Fruit fly (Drosophila melanogaster): Measurements from ENCODE around the gene CG10559.
A peak's percentile ranks its signal among the peaks of the same experiment; 100 is the strongest.

The CG10559 gene

dm6 chr3R:25309175-25309574 is 6.7 kb downstream of the CG10559 start:
- TF ChIP-seq ovo (GFP tag; optimal IDR thresholded peaks at IDR 0.05) (no peak), Crg-1 (GFP tag; optimal IDR thresholded peaks at IDR 0.05) (no peak), cic (GFP tag; optimal IDR thresholded peaks at IDR 0.05) (peak; percentile 5)

DNA sequence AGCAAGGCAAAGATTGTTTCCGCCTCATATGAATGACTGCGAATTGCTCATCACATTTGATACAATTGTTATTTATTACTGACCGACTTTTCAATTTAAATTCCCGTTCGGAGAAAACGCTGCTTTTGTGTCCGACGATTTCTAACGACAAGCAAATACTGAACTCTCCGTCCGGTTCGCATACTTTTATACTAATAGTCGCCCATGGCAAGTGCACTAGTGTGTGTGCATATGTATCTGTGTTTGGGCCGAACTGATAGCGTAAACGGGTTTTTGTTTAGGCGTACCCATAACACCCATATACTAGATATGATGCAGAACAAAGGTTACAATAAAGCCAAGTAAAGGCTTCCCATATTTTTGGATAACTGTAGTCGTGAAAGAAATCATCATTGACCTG is 7.7 kb downstream of the CG10559 start, which contains the start of gene CG10550:
Gene CG10550 (minus strand): TSS at position 164 of the 400 bp plus-strand sequence.
- TF ChIP-seq CG12768 (GFP tag; optimal IDR thresholded peaks at IDR 0.05) (peak; percentile 61), Clk (GFP tag; optimal IDR thresholded peaks at IDR 0.05) (no peak), CG7101 (tag; optimal IDR thresholded peaks at IDR 0.05) (no peak), kay (GFP tag; ENCODE audit: borderline replicate concordance) (no peak), cic (GFP tag; optimal IDR thresholded peaks at IDR 0.05) (peak; percentile 46), Hr96 (GFP tag; optimal IDR thresholded peaks at IDR 0.05) (peak; percentile 1), Mnt (GFP tag; optimal IDR thresholded peaks at IDR 0.05) (peak; percentile 33)

dm6 chr3R:25305822-25306544 is 9.9 kb downstream of the CG10559 start:
- TF ChIP-seq CG14711 (tag; optimal IDR thresholded peaks at IDR 0.05) (no peak), kay (GFP tag; ENCODE audit: borderline replicate concordance) (peak; percentile 95), CG12768 (GFP tag; optimal IDR thresholded peaks at IDR 0.05) (peak; percentile 23), cnc (optimal IDR thresholded peaks at IDR 0.05) (peak; percentile 54 to 91), cic (GFP tag; optimal IDR thresholded peaks at IDR 0.05) (peak; percentile 73), Mnt (GFP tag; optimal IDR thresholded peaks at IDR 0.05) (no peak), tj (GFP tag; optimal IDR thresholded peaks at IDR 0.05) (peak; percentile 28)

DNA sequence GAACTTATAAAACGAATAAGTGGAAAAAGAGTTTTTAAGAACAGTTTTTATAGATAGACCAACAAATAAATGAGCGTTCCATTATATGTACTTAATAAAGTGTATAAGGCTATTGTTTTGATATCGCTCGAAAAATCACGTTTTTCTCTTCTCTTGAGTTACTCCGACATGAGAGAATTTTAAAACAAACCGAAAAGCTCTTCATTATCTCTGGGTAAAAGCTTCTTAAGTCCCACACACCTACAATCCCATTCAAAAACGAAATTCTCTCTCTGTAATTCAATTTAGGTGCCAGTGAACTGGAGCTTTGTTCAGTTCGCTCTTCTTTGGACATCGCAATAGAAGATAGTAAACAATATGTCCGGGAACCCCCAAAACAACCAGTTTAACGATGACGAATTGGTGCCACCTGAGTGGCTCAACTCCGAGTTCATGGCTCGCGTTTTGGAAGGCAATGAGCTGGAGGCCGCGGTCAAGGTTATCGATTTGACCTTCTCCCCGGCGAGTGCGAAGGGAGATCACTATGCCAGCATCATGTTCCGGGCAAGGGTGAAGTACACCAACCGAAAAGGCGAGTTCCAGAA is 12.0 kb downstream of the CG10559 start, which contains the start of gene CG31436:
Gene CG31436 (plus strand): TSS at position 281 of the 584 bp plus-strand sequence.
- TF ChIP-seq CG12768 (GFP tag; optimal IDR thresholded peaks at IDR 0.05), result no peak
- no peak for TF ChIP-seq Mnt (GFP tag; optimal IDR thresholded peaks at IDR 0.05)
- TF ChIP-seq Hr96 (GFP tag; optimal IDR thresholded peaks at IDR 0.05), result no peak
- TF ChIP-seq CG14711 (tag; optimal IDR thresholded peaks at IDR 0.05), result no peak
- TF ChIP-seq kay (GFP tag; ENCODE audit: borderline replicate concordance), result peak; percentile 84
- no peak for TF ChIP-seq CG33017 (tag; optimal IDR thresholded peaks at IDR 0.05)
- no peak for TF ChIP-seq toe (GFP tag; optimal IDR thresholded peaks at IDR 0.05)
- no peak for TF ChIP-seq Crg-1 (GFP tag; optimal IDR thresholded peaks at IDR 0.05)
- TF ChIP-seq cic (GFP tag; optimal IDR thresholded peaks at IDR 0.05), result peak; percentile 62
- no peak for TF ChIP-seq CG7101 (tag; optimal IDR thresholded peaks at IDR 0.05)
- no peak for TF ChIP-seq pad (GFP tag; optimal IDR thresholded peaks at IDR 0.05)

- TF ChIP-seq cic (GFP tag; optimal IDR thresholded peaks at IDR 0.05), result peak; percentile 26
- peak; percentile 93 for TF ChIP-seq kay (GFP tag; ENCODE audit: borderline replicate concordance)
- TF ChIP-seq CG7045 (GFP tag; optimal IDR thresholded peaks at IDR 0.05), result no peak
Observed at dm6 chr3R:25302239-25302638, 13.7 kb downstream of the CG10559 start, which contains the start of gene CG31370. CG31370 (plus strand) TSS chr3R:25302464.

DNA sequence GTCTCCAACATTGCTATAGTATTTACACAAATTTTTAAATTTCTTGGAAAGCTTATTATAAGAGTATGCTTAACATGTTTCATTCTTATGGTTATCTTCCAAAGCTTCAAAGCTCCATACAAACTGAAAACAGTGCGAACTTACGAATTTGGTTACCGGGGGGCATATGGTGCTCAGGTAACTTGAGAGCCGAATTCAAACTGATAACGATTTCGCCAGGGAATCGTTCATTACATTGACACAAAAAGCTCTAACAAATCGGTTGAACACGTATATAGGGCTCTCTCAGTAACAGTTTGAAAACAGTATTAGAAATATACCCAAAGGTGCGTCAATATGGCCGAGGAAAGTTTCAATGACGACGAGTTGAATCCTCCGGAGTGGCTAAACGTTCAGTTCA is 15.3 kb downstream of the CG10559 start, which contains the start of gene CG13659:
Gene CG13659 (plus strand): TSS at position 317 of the 400 bp plus-strand sequence.
- TF ChIP-seq CG12768 (GFP tag; optimal IDR thresholded peaks at IDR 0.05) (no peak), kay (GFP tag; ENCODE audit: borderline replicate concordance) (peak; percentile 46)

- TF ChIP-seq cnc (optimal IDR thresholded peaks at IDR 0.05) (no peak), CG14711 (tag; optimal IDR thresholded peaks at IDR 0.05) (no peak), kay (GFP tag; ENCODE audit: borderline replicate concordance) (peak; percentile 90), CG1620 (GFP tag; optimal IDR thresholded peaks at IDR 0.05) (no peak), CG12768 (GFP tag; optimal IDR thresholded peaks at IDR 0.05) (no peak)
Observed at dm6 chr3R:25299507-25299964, 16.4 kb downstream of the CG10559 start, which contains the start of gene CG31288. CG31288 (minus strand) TSS chr3R:25299557.

DNA sequence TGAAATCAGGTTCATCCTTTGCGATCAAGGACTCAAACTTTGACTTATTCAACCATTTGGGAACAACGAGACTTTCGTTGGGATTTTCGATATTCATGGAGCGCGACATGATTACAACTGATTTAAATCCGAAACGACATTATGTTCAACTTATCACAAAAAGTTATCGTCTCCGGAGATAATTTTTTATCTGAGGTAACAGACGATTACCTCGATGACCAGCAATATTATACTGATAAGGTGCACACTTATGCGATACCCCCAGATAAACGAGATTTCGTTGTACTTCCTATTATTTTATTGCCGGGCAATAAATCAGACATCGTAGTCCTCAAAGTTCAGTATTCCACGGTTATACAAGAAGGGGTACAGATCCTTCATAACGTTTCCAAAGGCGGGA is 18.2 kb downstream of the CG10559 start, which contains the start of gene CG31097:
Gene CG31097 (minus strand): TSS at position 101 of the 400 bp plus-strand sequence.
- TF ChIP-seq pad (GFP tag; optimal IDR thresholded peaks at IDR 0.05), result no peak
- TF ChIP-seq Hr96 (GFP tag; optimal IDR thresholded peaks at IDR 0.05), result no peak
- TF ChIP-seq cnc (optimal IDR thresholded peaks at IDR 0.05), result no peak
- no peak for TF ChIP-seq CG1620 (GFP tag; optimal IDR thresholded peaks at IDR 0.05)
- TF ChIP-seq bab1 (GFP tag; optimal IDR thresholded peaks at IDR 0.05), result no peak
- no peak for TF ChIP-seq tj (GFP tag; optimal IDR thresholded peaks at IDR 0.05)
- TF ChIP-seq CG14711 (tag; optimal IDR thresholded peaks at IDR 0.05), result no peak
- TF ChIP-seq Crg-1 (GFP tag; optimal IDR thresholded peaks at IDR 0.05), result no peak
- TF ChIP-seq cic (GFP tag; optimal IDR thresholded peaks at IDR 0.05), result no peak
- no peak for TF ChIP-seq ovo (GFP tag; optimal IDR thresholded peaks at IDR 0.05)
- no peak for TF ChIP-seq CG12768 (GFP tag; optimal IDR thresholded peaks at IDR 0.05)
- TF ChIP-seq CG7101 (tag; optimal IDR thresholded peaks at IDR 0.05), result no peak
- TF ChIP-seq Mnt (GFP tag; optimal IDR thresholded peaks at IDR 0.05), result no peak
- TF ChIP-seq CG33017 (tag; optimal IDR thresholded peaks at IDR 0.05), result no peak
- no peak for TF ChIP-seq kay (GFP tag; ENCODE audit: borderline replicate concordance)
- no peak for TF ChIP-seq Clk (GFP tag; optimal IDR thresholded peaks at IDR 0.05)
- no peak for TF ChIP-seq toe (GFP tag; optimal IDR thresholded peaks at IDR 0.05)
- no peak for TF ChIP-seq CG11617 (GFP tag; optimal IDR thresholded peaks at IDR 0.05)

All from whole organism, adult.